Fruit fly (Drosophila melanogaster) whole organism, embryonic: Measurements from ENCODE around the gene HERC2.

ENCODE experiments used
- CG11247 ChIP-seq: fragments of 200-800 bp; sonication (Bioruptor generic); IDR thresholded peaks from 2 replicates; pipeline ENCODE4 v1.3.6; 2022; ENCODE audit warnings: missing biosample characterization, missing genetic modification characterization
- CG11504 ChIP-seq: fragments of 200-800 bp; sonication (Bioruptor generic); optimal IDR thresholded peaks from 3 replicates; lab custom pipeline; 2019; ENCODE audit warnings: missing biosample characterization, mild to moderate bottlenecking, missing genetic modification characterization, moderate library complexity
- CG12659 ChIP-seq: fragments of 200-800 bp; sonication (Bioruptor generic); optimal IDR thresholded peaks from 3 replicates; lab custom pipeline; 2017; ENCODE audit warnings: mild to moderate bottlenecking, missing biosample characterization, missing genetic modification reagents, missing genetic modification characterization
- CG13287 ChIP-seq: fragments of 200-800 bp; sonication (Bioruptor generic); IDR thresholded peaks from 2 replicates; pipeline ENCODE4 v1.3.6; 2022; ENCODE audit warnings: missing biosample characterization, missing genetic modification characterization; ENCODE audit not compliant: partially characterized antibody
- CG14710 ChIP-seq: fragments of 200-800 bp; sonication (Bioruptor generic); optimal IDR thresholded peaks from 3 replicates; lab custom pipeline; 2019; ENCODE audit warnings: missing biosample characterization, mild to moderate bottlenecking, missing genetic modification characterization, moderate library complexity
- CG17361 ChIP-seq: fragments of 200-800 bp; sonication (Bioruptor generic); IDR thresholded peaks from 3 replicates; pipeline ENCODE4 v1.3.6; 2022; ENCODE audit warnings: missing biosample characterization, missing genetic modification characterization
- CG17385 ChIP-seq: fragments of 200-800 bp; sonication (Bioruptor generic); optimal IDR thresholded peaks from 3 replicates; lab custom pipeline; 2018; ENCODE audit warnings: missing biosample characterization, mild to moderate bottlenecking, missing genetic modification characterization
- CG2120 ChIP-seq: fragments of 200-800 bp; sonication (Bioruptor generic); optimal IDR thresholded peaks from 3 replicates; lab custom pipeline; 2016; ENCODE audit warnings: missing biosample characterization, missing genetic modification characterization
- CG30403 ChIP-seq: fragments of 200-800 bp; sonication (Bioruptor generic); optimal IDR thresholded peaks from 3 replicates; lab custom pipeline; 2016; ENCODE audit warnings: missing biosample characterization, missing genetic modification characterization
- CG31365 ChIP-seq: fragments of 200-800 bp; sonication (Bioruptor generic); optimal IDR thresholded peaks from 2 replicates; lab custom pipeline; 2018; ENCODE audit warnings: missing biosample characterization, mild to moderate bottlenecking, missing genetic modification characterization
- CG3281 ChIP-seq: fragments of 200-800 bp; sonication (Bioruptor generic); optimal IDR thresholded peaks from 3 replicates; lab custom pipeline; 2017; ENCODE audit warnings: missing biosample characterization, mild to moderate bottlenecking, missing genetic modification characterization
- CG34224 ChIP-seq: fragments of 200-800 bp; sonication (Bioruptor generic); IDR thresholded peaks from 3 replicates; pipeline ENCODE4 v1.3.6; 2022; ENCODE audit warnings: missing biosample characterization, missing genetic modification characterization; ENCODE audit not compliant: partially characterized antibody
- CG34422 ChIP-seq: fragments of 200-800 bp; sonication (Bioruptor generic); IDR thresholded peaks from 3 replicates; pipeline ENCODE4 v1.3.6; 2022; ENCODE audit warnings: missing biosample characterization, missing genetic modification characterization
- CG5953 ChIP-seq: fragments of 200-800 bp; sonication (Bioruptor generic); IDR thresholded peaks from 2 replicates; pipeline ENCODE4 v1.3.6; 2022; ENCODE audit warnings: missing biosample characterization, missing genetic modification characterization
- CG6254 ChIP-seq: fragments of 200-800 bp; sonication (Bioruptor generic); optimal IDR thresholded peaks from 3 replicates; lab custom pipeline; 2017; ENCODE audit warnings: mild to moderate bottlenecking, missing biosample characterization, missing genetic modification reagents, missing genetic modification characterization
- CG6689 ChIP-seq: fragments of 200-800 bp; sonication (Bioruptor generic); IDR thresholded peaks from 2 replicates; pipeline ENCODE4 v1.3.6; 2022; ENCODE audit warnings: missing biosample characterization, missing genetic modification characterization
- CG7357 ChIP-seq: fragments of 200-800 bp; sonication (Bioruptor generic); IDR thresholded peaks from 3 replicates; pipeline ENCODE4 v1.3.6; 2022; ENCODE audit warnings: missing biosample characterization, missing genetic modification characterization
- CG7839 ChIP-seq: fragments of 200-800 bp; sonication (Bioruptor generic); optimal IDR thresholded peaks from 3 replicates; lab custom pipeline; 2018; ENCODE audit warnings: missing biosample characterization, mild to moderate bottlenecking, missing genetic modification characterization, moderate library complexity
- CG7987 ChIP-seq: fragments of 200-800 bp; sonication (Bioruptor generic); optimal IDR thresholded peaks from 2 replicates; lab custom pipeline; 2018; ENCODE audit warnings: missing biosample characterization, mild to moderate bottlenecking, missing genetic modification characterization, moderate library complexity
- CG8290 ChIP-seq, 3 experiments: fragments of 200-800 bp; sonication (Bioruptor generic); optimal IDR thresholded peaks; 2 replicates each; lab custom pipeline; 2016 to 2019; ENCODE audit warnings: missing biosample characterization in 3 of 3, missing genetic modification characterization in 3 of 3, mild to moderate bottlenecking in 2 of 3, moderate library complexity in 1 of 3
- Camta ChIP-seq: fragments of 200-800 bp; sonication (Bioruptor generic); optimal IDR thresholded peaks from 2 replicates; lab custom pipeline; 2016; ENCODE audit warnings: missing biosample characterization, missing genetic modification characterization
- Doc2 ChIP-seq: fragments of 200-800 bp; sonication (Bioruptor generic); IDR thresholded peaks from 2 replicates; pipeline ENCODE4 v1.3.6; 2022; ENCODE audit warnings: missing biosample characterization, missing genetic modification characterization
- Dp ChIP-seq: fragments of 200-800 bp; sonication (Bioruptor generic); optimal IDR thresholded peaks from 2 replicates; lab custom pipeline; 2018; ENCODE audit warnings: missing biosample characterization, mild to moderate bottlenecking, missing genetic modification characterization, moderate library complexity
- E2f2 ChIP-seq: fragments of 200-800 bp; sonication (Bioruptor generic); IDR thresholded peaks from 2 replicates; pipeline ENCODE4 v1.3.6; 2022; ENCODE audit warnings: missing biosample characterization, missing genetic modification characterization
- Fer2 ChIP-seq: fragments of 200-800 bp; sonication (Bioruptor generic); optimal IDR thresholded peaks from 2 replicates; lab custom pipeline; 2018; ENCODE audit warnings: missing biosample characterization, mild to moderate bottlenecking, missing genetic modification characterization, moderate library complexity
- HLH54F ChIP-seq: fragments of 200-800 bp; sonication (Bioruptor generic); optimal IDR thresholded peaks from 3 replicates; lab custom pipeline; 2016; ENCODE audit warnings: missing biosample characterization, missing genetic modification characterization
- Hr51 ChIP-seq, 2 experiments: fragments of 200-800 bp; sonication (Bioruptor generic); optimal IDR thresholded peaks; 2 replicates in 1 of 2; 3 replicates in 1 of 2; lab custom pipeline; 2016 to 2018; ENCODE audit warnings: missing biosample characterization in 2 of 2, missing genetic modification characterization in 2 of 2, mild to moderate bottlenecking in 1 of 2, moderate library complexity in 1 of 2
- Oli ChIP-seq: fragments of 200-800 bp; sonication (Bioruptor generic); optimal IDR thresholded peaks from 2 replicates; lab custom pipeline; 2018; ENCODE audit warnings: missing biosample characterization, mild to moderate bottlenecking, missing genetic modification characterization, moderate library complexity
- Ptx1 ChIP-seq: fragments of 200-800 bp; sonication (Bioruptor generic); IDR thresholded peaks from 2 replicates; pipeline ENCODE4 v1.3.6; 2022; ENCODE audit warnings: missing biosample characterization, missing genetic modification characterization
- Rfx ChIP-seq: fragments of 200-800 bp; sonication (Bioruptor generic); IDR thresholded peaks from 2 replicates; pipeline ENCODE4 v1.3.6; 2022; ENCODE audit warnings: missing biosample characterization, missing genetic modification characterization
- YL-1 ChIP-seq: fragments of 200-800 bp; sonication (Bioruptor generic); optimal IDR thresholded peaks from 3 replicates; lab custom pipeline; 2017; ENCODE audit warnings: missing biosample characterization, mild to moderate bottlenecking, missing genetic modification characterization
- az2 ChIP-seq: fragments of 200-800 bp; sonication (Bioruptor generic); optimal IDR thresholded peaks from 3 replicates; lab custom pipeline; 2016; ENCODE audit warnings: missing biosample characterization, missing genetic modification characterization
- bab2 ChIP-seq: fragments of 200-800 bp; sonication (Bioruptor generic); optimal IDR thresholded peaks from 2 replicates; lab custom pipeline; 2016; ENCODE audit warnings: missing biosample characterization, missing genetic modification characterization
- cas ChIP-seq: fragments of 200-800 bp; sonication (Bioruptor generic); IDR thresholded peaks from 2 replicates; pipeline ENCODE4 v1.3.6; 2022; ENCODE audit warnings: missing biosample characterization, missing genetic modification characterization
- dpn ChIP-seq, 2 experiments: fragments of 200-800 bp; sonication (Bioruptor generic); optimal IDR thresholded peaks; 3 replicates each; lab custom pipeline; 2016; ENCODE audit warnings: missing biosample characterization in 2 of 2, missing genetic modification characterization in 2 of 2
- ftz-f1 ChIP-seq: fragments of 200-800 bp; sonication (Bioruptor generic); optimal IDR thresholded peaks from 2 replicates; lab custom pipeline; 2016; ENCODE audit warnings: missing biosample characterization, missing genetic modification characterization
- gem ChIP-seq: fragments of 200-800 bp; sonication (Bioruptor generic); optimal IDR thresholded peaks from 2 replicates; lab custom pipeline; 2019; ENCODE audit warnings: missing biosample characterization, mild to moderate bottlenecking, missing genetic modification characterization, moderate library complexity
- lab ChIP-seq: fragments of 200-800 bp; sonication (Bioruptor generic); optimal IDR thresholded peaks from 3 replicates; lab custom pipeline; 2017; ENCODE audit warnings: missing biosample characterization, missing genetic modification characterization, mild to moderate bottlenecking, moderate library complexity, missing genetic modification reagents
- lmd ChIP-seq: fragments of 200-800 bp; sonication (Bioruptor generic); IDR thresholded peaks from 2 replicates; pipeline ENCODE4 v1.3.6; 2022; ENCODE audit warnings: missing biosample characterization, missing genetic modification characterization
- lov ChIP-seq, 2 experiments: fragments of 200-800 bp in 1 of 2; fragments of >200 bp in 1 of 2; sonication (Bioruptor generic) in 1 of 2; IDR thresholded peaks in 1 of 2; optimal IDR thresholded peaks in 1 of 2; 2 replicates in 1 of 2; 3 replicates in 1 of 2; pipeline versions ENCODE4 v1.3.6 to Lab custom; 2017 to 2022; ENCODE audit warnings: missing biosample characterization in 1 of 2, missing genetic modification characterization in 1 of 2
- mam ChIP-seq: fragments of 200-800 bp; sonication (Bioruptor generic); optimal IDR thresholded peaks from 3 replicates; lab custom pipeline; 2016; ENCODE audit warnings: missing biosample characterization, missing genetic modification characterization
- pfk ChIP-seq: fragments of 200-800 bp; sonication (Bioruptor generic); optimal IDR thresholded peaks from 2 replicates; lab custom pipeline; 2018; ENCODE audit warnings: missing biosample characterization, mild to moderate bottlenecking, missing genetic modification characterization, moderate library complexity
- phol ChIP-seq: fragments of 200-800 bp; sonication (Bioruptor generic); optimal IDR thresholded peaks from 3 replicates; lab custom pipeline; 2018; ENCODE audit warnings: missing biosample characterization, mild to moderate bottlenecking, missing genetic modification characterization, moderate library complexity
- sd ChIP-seq: fragments of 200-800 bp; sonication (Bioruptor generic); optimal IDR thresholded peaks from 3 replicates; lab custom pipeline; 2018; ENCODE audit warnings: missing biosample characterization, mild to moderate bottlenecking, missing genetic modification characterization, moderate library complexity
- slbo ChIP-seq: fragments of 200-800 bp; sonication (Bioruptor generic); IDR thresholded peaks from 2 replicates; pipeline ENCODE4 v1.3.6; 2022; ENCODE audit warnings: missing biosample characterization, missing genetic modification characterization
- tap ChIP-seq: fragments of 200-800 bp; optimal IDR thresholded peaks from 3 replicates; lab custom pipeline; 2019; ENCODE audit warnings: missing biosample characterization, mild to moderate bottlenecking, missing genetic modification characterization, moderate library complexity

The HERC2 gene

DNA sequence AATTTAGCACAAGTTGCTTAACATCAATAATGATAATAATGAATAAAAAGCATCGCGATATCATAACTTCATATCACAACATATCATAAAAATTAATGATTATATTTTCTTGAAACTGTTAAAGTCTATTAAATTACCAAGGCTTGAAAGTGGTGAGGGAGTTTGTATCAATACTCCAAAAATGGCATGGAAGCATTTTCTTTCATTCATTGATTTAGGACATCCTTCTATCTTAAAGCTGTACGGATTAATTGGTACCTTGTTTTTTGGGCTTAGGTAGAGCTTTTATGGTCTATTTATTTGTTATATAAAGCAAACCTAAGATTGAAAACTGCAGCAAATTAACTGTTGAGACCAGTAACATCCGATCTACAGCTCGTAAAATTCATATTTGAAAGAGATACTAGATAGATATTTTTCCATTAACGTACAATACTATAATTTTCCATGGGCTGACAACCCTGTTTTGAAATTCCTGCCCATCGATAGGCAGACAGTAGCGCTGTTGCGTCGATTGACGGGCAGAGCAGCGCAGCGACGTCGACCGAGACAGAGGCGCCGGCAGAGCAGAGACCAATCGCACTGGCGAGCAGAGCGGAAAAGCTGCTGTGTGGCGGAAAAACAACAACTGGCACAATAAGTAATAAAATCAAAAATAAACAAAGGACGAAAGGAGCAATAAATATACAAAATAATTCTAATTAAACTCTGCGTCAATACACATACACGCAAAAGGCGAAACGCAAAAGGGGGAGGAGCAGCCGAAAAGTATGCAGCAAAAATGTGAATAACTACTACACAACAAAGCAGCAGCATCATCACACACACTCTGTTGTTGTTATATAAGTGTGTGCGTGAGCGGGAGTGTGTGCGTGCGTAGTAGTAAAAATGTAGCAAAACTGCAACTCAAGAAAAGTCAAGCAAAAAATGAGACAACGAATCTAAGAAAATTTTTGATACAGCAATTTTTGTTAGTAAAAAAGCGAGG lies 39.4 kb downstream of the HERC2 start, which contains the start of gene CG1695 (continued):
- TF ChIP-seq sd (tag; lab: Kevin White, UChicago) (peak; percentile 84), CG34224 (GFP tag; lab: Robert Waterston, UW) (no peak), Camta (GFP tag; lab: Kevin White, UChicago) (peak; percentile 5), Fer2 (tag; lab: Kevin White, UChicago) (no peak), slbo (GFP tag; lab: Robert Waterston, UW) (peak; percentile 50; the same call in 1 of the 2 replicates), pfk (no peak), YL-1 (no peak), bab2 (GFP tag; lab: Kevin White, UChicago) (peak; percentile 24), HLH54F (GFP tag; lab: Kevin White, UChicago) (peak; percentile 1), CG5953 (GFP tag; lab: Robert Waterston, UW) (no peak), mam (GFP tag; lab: Kevin White, UChicago) (peak; percentile 17), CG17385 (GFP tag; lab: Kevin White, UChicago) (peak; percentile 8), ftz-f1 (GFP tag; lab: Kevin White, UChicago) (no peak), Dp (GFP tag; lab: Kevin White, UChicago) (peak; percentile 17), CG6254 (peak; percentile 5), Doc2 (GFP tag; lab: Robert Waterston, UW) (no peak), Ptx1 (GFP tag; lab: Robert Waterston, UW) (peak; percentile 12; the same call in 1 of the 2 replicates), CG3281 (GFP tag; lab: Kevin White, UChicago) (peak; percentile 24), CG31365 (tag; lab: Kevin White, UChicago) (no peak), tap (no peak), dpn (GFP tag; optimal IDR thresholded peaks at IDR 0.05; lab: Kevin White, UChicago) (peak in 1 of 2 experiments; percentile 0), CG17361 (GFP tag; lab: Robert Waterston, UW) (0 out of 3 replicates have a peak, but pooled peaks have one; percentile 23), CG7357 (0 out of 3 replicates have a peak, but pooled peaks have one; percentile 5), CG7987 (GFP tag; lab: Kevin White, UChicago) (no peak), CG7839 (tag; lab: Kevin White, UChicago) (peak; percentile 32), phol (peak; percentile 12), Oli (tag; lab: Kevin White, UChicago) (peak; percentile 27), lab (GFP tag; lab: Kevin White, UChicago) (peak; percentile 34), E2f2 (GFP tag; lab: Robert Waterston, UW) (peak; percentile 35; the same call in 1 of the 2 replicates), CG11504 (tag; lab: Kevin White, UChicago) (peak; percentile 29), gem (tag; lab: Kevin White, UChicago) (peak; percentile 41), CG13287 (GFP tag; lab: Robert Waterston, UW) (peak; percentile 57), CG30403 (GFP tag; lab: Kevin White, UChicago) (peak; percentile 53), lmd (GFP tag; lab: Robert Waterston, UW) (peak; percentile 31; the same call in 1 of the 2 replicates), CG14710 (tag; lab: Kevin White, UChicago) (peak; percentile 20), cas (GFP tag; lab: Robert Waterston, UW) (no peak), CG6689 (no peak), Hr51 (GFP tag; optimal IDR thresholded peaks at IDR 0.05; lab: Kevin White, UChicago) (peak in 1 of 2 experiments; percentile 39), CG34422 (no peak), Rfx (GFP tag; lab: Robert Waterston, UW) (peak; percentile 31; the same call in 1 of the 2 replicates), CG12659 (GFP tag; lab: Kevin White, UChicago) (peak; percentile 34), CG8290 (GFP tag; optimal IDR thresholded peaks at IDR 0.05; lab: Kevin White, UChicago) (no peak), CG8290 (tag; optimal IDR thresholded peaks at IDR 0.05; lab: Kevin White, UChicago) (peak in 1 of 2 experiments; percentile 51), CG11247 (GFP tag; lab: Robert Waterston, UW) (no peak), lov (optimal IDR thresholded peaks at IDR 0.05; lab: Kevin White, UChicago) (no peak), lov (GFP tag; IDR thresholded peaks at IDR 0.05; lab: Robert Waterston, UW) (no peak), CG2120 (GFP tag; lab: Kevin White, UChicago) (peak; percentile 45), az2 (GFP tag; lab: Kevin White, UChicago) (no peak)
